Fruit fly (Drosophila melanogaster): Measurements from ENCODE around the gene CG12541.

Gene CG12541

DNA sequence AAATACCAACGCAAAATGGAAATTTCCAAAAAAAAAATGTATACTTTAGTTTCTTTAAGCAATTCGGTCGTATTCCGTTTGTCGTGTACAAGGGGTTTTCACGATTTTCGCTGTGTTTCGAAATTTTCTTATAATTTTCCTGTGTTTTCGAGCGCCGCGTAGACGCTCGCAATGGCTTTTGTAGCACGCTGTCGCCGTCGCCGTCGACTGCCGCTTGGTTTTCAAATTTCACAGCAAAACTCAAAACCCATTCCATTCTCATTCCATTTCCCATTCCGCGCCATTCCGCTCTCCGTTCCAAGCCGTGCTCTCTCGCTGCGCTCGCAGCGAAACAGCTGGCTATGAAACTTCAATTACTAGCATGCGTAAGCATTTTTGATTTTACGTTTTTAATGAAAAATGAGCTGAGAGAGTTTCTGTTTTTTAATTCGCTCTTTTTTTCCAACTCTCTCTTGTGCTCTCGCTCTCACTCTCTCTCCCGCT is 84.3 kb downstream of the CG12541 start (continued):
- TF ChIP-seq pros (GFP tag; optimal IDR thresholded peaks at IDR 0.05): peak; percentile 9
- no peak for TF ChIP-seq CG5953 (GFP tag; IDR thresholded peaks at IDR 0.05)
- peak; percentile 21; the same call in 1 of the 2 replicates for TF ChIP-seq E2f2 (GFP tag; IDR thresholded peaks at IDR 0.05)
- no peak for TF ChIP-seq eve (GFP tag; optimal IDR thresholded peaks at IDR 0.05)
- peak; percentile 3 for TF ChIP-seq CG7786 (GFP tag; optimal IDR thresholded peaks at IDR 0.05)
- TF ChIP-seq vvl (GFP tag; IDR thresholded peaks at IDR 0.05): peak; percentile 46
- TF ChIP-seq slbo (GFP tag; IDR thresholded peaks at IDR 0.05): peak; percentile 52; the same call in 1 of the 2 replicates
- peak; percentile 41 for TF ChIP-seq nerfin-1 (tag; optimal IDR thresholded peaks at IDR 0.05)
- TF ChIP-seq Rfx (GFP tag; IDR thresholded peaks at IDR 0.05): 0 out of 2 replicates have a peak, but pooled peaks have one; percentile 5
- no peak for TF ChIP-seq CG10321 (GFP tag; IDR thresholded peaks at IDR 0.05)
- no peak for TF ChIP-seq ab (GFP tag; optimal IDR thresholded peaks at IDR 0.05)
- TF ChIP-seq CG6791 (GFP tag; IDR thresholded peaks at IDR 0.05; ENCODE audit: partially characterized antibody): 0 out of 3 replicates have a peak, but pooled peaks have one; percentile 33
- peak; percentile 37; the same call in 1 of the 4 replicates for TF ChIP-seq Dll (GFP tag; IDR thresholded peaks at IDR 0.05; ENCODE audit: partially characterized antibody)
- 0 out of 4 replicates have a peak, but pooled peaks have one; percentile 57 for TF ChIP-seq chinmo (GFP tag; IDR thresholded peaks at IDR 0.05; ENCODE audit: partially characterized antibody)
- peak; percentile 48; the same call in 1 of the 3 replicates for TF ChIP-seq CG11695 (GFP tag; IDR thresholded peaks at IDR 0.05)
- TF ChIP-seq CG8281 (tag; optimal IDR thresholded peaks at IDR 0.05): no peak
- peak; percentile 67 for TF ChIP-seq Adf1 (GFP tag; IDR thresholded peaks at IDR 0.05)
- TF ChIP-seq zfh1 (GFP tag; IDR thresholded peaks at IDR 0.05): no peak
- TF ChIP-seq chm (GFP tag; IDR thresholded peaks at IDR 0.05): peak; percentile 76
- peak; percentile 94 for TF ChIP-seq yki (optimal IDR thresholded peaks at IDR 0.05)
- peak; percentile 4 for TF ChIP-seq Dad (GFP tag; optimal IDR thresholded peaks at IDR 0.05)
- TF ChIP-seq CG5245 (GFP tag; optimal IDR thresholded peaks at IDR 0.05): peak; percentile 15
- TF ChIP-seq pfk (GFP tag; optimal IDR thresholded peaks at IDR 0.05): peak; percentile 100
- no peak for TF ChIP-seq az2 (GFP tag; optimal IDR thresholded peaks at IDR 0.05)
- TF ChIP-seq CG2199 (GFP tag; IDR thresholded peaks at IDR 0.05): 0 out of 3 replicates have a peak, but pooled peaks have one; percentile 53
- no peak for TF ChIP-seq CG8290 (GFP tag; optimal IDR thresholded peaks at IDR 0.05)
- peak; percentile 24 to 29 for TF ChIP-seq CG8290 (tag; optimal IDR thresholded peaks at IDR 0.05)
- TF ChIP-seq CG2875 (GFP tag; optimal IDR thresholded peaks at IDR 0.05): no peak
- TF ChIP-seq Meics (GFP tag; optimal IDR thresholded peaks at IDR 0.05): no peak
- no peak for TF ChIP-seq prd (optimal IDR thresholded peaks at IDR 0.05)
- TF ChIP-seq prd (GFP tag; IDR thresholded peaks at IDR 0.05): peak; percentile 23; the same call in 1 of the 3 replicates
- TF ChIP-seq Bgb (GFP tag; IDR thresholded peaks at IDR 0.05; ENCODE audit: partially characterized antibody): peak; percentile 26; the same call in 1 of the 2 replicates
- TF ChIP-seq Atf6 (GFP tag; IDR thresholded peaks at IDR 0.05): 0 out of 2 replicates have a peak, but pooled peaks have one; percentile 22
- no peak for TF ChIP-seq hkb (optimal IDR thresholded peaks at IDR 0.05)
- 0 out of 2 replicates have a peak, but pooled peaks have one; percentile 24 for TF ChIP-seq hkb (GFP tag; IDR thresholded peaks at IDR 0.05)
- peak; percentile 71 for TF ChIP-seq Jarid2 (GFP tag; optimal IDR thresholded peaks at IDR 0.05)
- peak; percentile 5 for TF ChIP-seq CG10209 (GFP tag; optimal IDR thresholded peaks at IDR 0.05)
- TF ChIP-seq sna (GFP tag; IDR thresholded peaks at IDR 0.05; ENCODE audit: partially characterized antibody): 0 out of 2 replicates have a peak, but pooled peaks have one; percentile 58
- peak; percentile 27 for TF ChIP-seq CG11723 (GFP tag; optimal IDR thresholded peaks at IDR 0.05)
- TF ChIP-seq Sry-β (GFP tag; optimal IDR thresholded peaks at IDR 0.05): no peak
- peak; percentile 8 for TF ChIP-seq CG10979 (tag; optimal IDR thresholded peaks at IDR 0.05)

- no peak for TF ChIP-seq sr (GFP tag; IDR thresholded peaks at IDR 0.05)
- TF ChIP-seq CG8290 (GFP tag; optimal IDR thresholded peaks at IDR 0.05): no peak
- TF ChIP-seq CG8290 (tag; optimal IDR thresholded peaks at IDR 0.05): peak in 1 of 2 experiments; percentile 61
- peak; percentile 87 for TF ChIP-seq CG17612 (GFP tag; IDR thresholded peaks at IDR 0.05)
- no peak for TF ChIP-seq CG7839 (tag; optimal IDR thresholded peaks at IDR 0.05)
These were observed 88.9 kb downstream of the CG12541 start for dm6 chrX:6976911-6977310.

Data from whole organism, embryonic.